Worm (Caenorhabditis elegans) whole organism, L4/young adult: ENCODE data around the gene K08A2.2.

ENCODE experiments used
- W03F9.2 ChIP-seq: fragments of 150-350 bp; optimal IDR thresholded peaks from 2 replicates; lab custom pipeline; 2014; ENCODE audit warnings: missing biosample characterization, missing genetic modification characterization
- dao-5 ChIP-seq: sonication (generic microtip); optimal IDR thresholded peaks from 2 replicates; lab custom pipeline; 2016; ENCODE audit warnings: missing genotype, missing genetic modification characterization, moderate library complexity, missing compliant biosample characterization
- him-1 ChIP-seq: sonication (generic microtip); optimal IDR thresholded peaks from 2 replicates; lab custom pipeline; 2016; ENCODE audit warnings: missing genotype, missing genetic modification reagents, missing genetic modification characterization, missing compliant biosample characterization

DNA sequence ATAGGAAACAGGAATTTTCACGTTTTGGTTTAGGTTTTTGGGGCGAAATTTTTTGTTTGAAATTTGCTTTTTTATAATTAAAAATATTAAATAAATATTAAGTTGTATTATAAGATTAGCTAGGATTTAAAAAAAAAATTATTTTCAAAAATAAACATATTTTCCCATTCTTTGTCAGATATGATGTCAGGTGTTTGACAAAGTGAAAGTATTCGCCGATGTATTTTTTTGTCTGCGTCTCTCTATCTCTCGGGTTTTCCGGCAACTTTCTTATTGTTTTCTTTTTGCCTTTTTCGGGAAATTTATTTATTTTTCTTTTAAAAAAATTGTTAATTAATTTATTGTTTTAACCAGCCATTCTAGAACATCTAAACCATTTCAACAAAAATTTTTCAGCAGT lies 39.0 kb downstream of the K08A2.2 start:
- TF ChIP-seq him-1 (tag; lab: Kevin White, UChicago), result no peak
- TF ChIP-seq W03F9.2 (tag; lab: Kevin White, UChicago), result no peak
- TF ChIP-seq dao-5 (tag; lab: Kevin White, UChicago), result no peak
